Worm (Caenorhabditis elegans) whole organism, L4/young adult: ENCODE data around the gene hsb-1.

Experiments used
- W03F9.2 ChIP-seq: fragments of 150-350 bp; optimal IDR thresholded peaks from 2 replicates; lab custom pipeline; 2014; ENCODE audit warnings: missing biosample characterization, missing genetic modification characterization
- him-1 ChIP-seq: sonication (generic microtip); optimal IDR thresholded peaks from 2 replicates; lab custom pipeline; 2016; ENCODE audit warnings: missing genotype, missing genetic modification reagents, missing genetic modification characterization, missing compliant biosample characterization

ce11 chrIV:12547824-12548223 lies 19.2 kb downstream of the hsb-1 start, which contains the start of gene ipmk-1:
- no peak for TF ChIP-seq W03F9.2 (tag; lab: Kevin White, UChicago)
- no peak for TF ChIP-seq him-1 (tag; lab: Kevin White, UChicago)
